Worm (Caenorhabditis elegans) whole organism, L1 larva: ENCODE results near the gene F01D5.10.

Experiments used
- ama-1 ChIP-seq: fragments of 150-350 bp; optimal IDR thresholded peaks from 2 replicates; lab custom pipeline; 2014
- blmp-1 ChIP-seq: fragments of 150-350 bp; optimal IDR thresholded peaks from 2 replicates; lab custom pipeline; 2014; ENCODE audit warnings: missing biosample characterization, missing genetic modification characterization

DNA sequence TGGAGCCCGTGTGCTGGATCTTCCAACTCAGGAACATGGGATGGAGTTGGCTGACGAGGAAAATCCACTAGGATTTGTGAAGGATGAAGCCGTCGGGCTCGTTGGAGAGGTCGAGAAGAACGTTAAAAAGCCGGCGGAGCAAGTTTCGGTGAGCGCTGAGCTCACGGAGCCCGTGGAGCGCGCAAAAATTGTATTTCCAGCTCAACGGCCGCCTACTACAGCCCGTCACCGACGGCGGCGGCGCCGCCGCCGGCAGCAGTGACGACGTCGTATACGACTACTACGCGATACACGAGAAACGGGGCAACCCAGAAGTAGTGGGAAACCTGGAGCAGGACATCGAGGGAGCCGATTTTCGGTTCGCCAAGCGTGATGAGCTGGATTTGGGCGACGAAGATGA, 39.8 kb upstream of the F01D5.10 start:
- TF ChIP-seq ama-1 (lab: Kevin White, UChicago) (no peak), blmp-1 (tag; lab: Kevin White, UChicago) (no peak)
